Fruit fly (Drosophila melanogaster) whole organism, embryonic: ENCODE data around the gene Sas-4.

ENCODE experiments used
- ATbp ChIP-seq: fragments of 200-800 bp; sonication (Bioruptor generic); optimal IDR thresholded peaks from 2 replicates; lab custom pipeline; 2017; ENCODE audit warnings: missing biosample characterization, mild to moderate bottlenecking, missing genetic modification characterization, missing genetic modification reagents
- Abd-B ChIP-seq: fragments of 200-800 bp; sonication (Bioruptor generic); optimal IDR thresholded peaks from 2 replicates; lab custom pipeline; 2018; ENCODE audit warnings: missing biosample characterization, mild to moderate bottlenecking, missing genetic modification characterization, moderate library complexity
- CG12236 ChIP-seq: fragments of 200-800 bp; sonication (Bioruptor generic); optimal IDR thresholded peaks from 2 replicates; lab custom pipeline; 2016; ENCODE audit warnings: missing biosample characterization, missing genetic modification characterization
- CG12942 ChIP-seq: fragments of 200-800 bp; sonication (Bioruptor generic); optimal IDR thresholded peaks from 3 replicates; lab custom pipeline; 2016; ENCODE audit warnings: missing biosample characterization, missing genetic modification characterization
- CG14050 ChIP-seq: fragments of 200-800 bp; sonication (Bioruptor generic); IDR thresholded peaks from 3 replicates; pipeline ENCODE4 v1.3.6; 2022; ENCODE audit warnings: missing biosample characterization, missing genetic modification characterization
- CG14667 ChIP-seq: fragments of 200-800 bp; sonication (Bioruptor generic); IDR thresholded peaks from 2 replicates; pipeline ENCODE4 v1.3.6; 2022; ENCODE audit warnings: missing biosample characterization, missing genetic modification characterization
- CG1647 ChIP-seq: fragments of 200-800 bp; sonication (Bioruptor generic); optimal IDR thresholded peaks from 3 replicates; lab custom pipeline; 2016; ENCODE audit warnings: missing biosample characterization, missing genetic modification characterization
- CG2712 ChIP-seq: fragments of 200-800 bp; optimal IDR thresholded peaks from 3 replicates; lab custom pipeline; 2019; ENCODE audit warnings: missing biosample characterization, mild to moderate bottlenecking, missing genetic modification characterization, moderate library complexity
- CG3163 ChIP-seq: fragments of 200-800 bp; sonication (Bioruptor generic); optimal IDR thresholded peaks from 3 replicates; lab custom pipeline; 2016; ENCODE audit warnings: missing biosample characterization, missing genetic modification characterization
- CG34376 ChIP-seq: fragments of 200-800 bp; sonication (Bioruptor generic); optimal IDR thresholded peaks from 2 replicates; lab custom pipeline; 2018; ENCODE audit warnings: missing biosample characterization, mild to moderate bottlenecking, missing genetic modification characterization
- CG7357 ChIP-seq: fragments of 200-800 bp; sonication (Bioruptor generic); IDR thresholded peaks from 3 replicates; pipeline ENCODE4 v1.3.6; 2022; ENCODE audit warnings: missing biosample characterization, missing genetic modification characterization
- CG7745 ChIP-seq: fragments of 200-800 bp; sonication (Bioruptor generic); optimal IDR thresholded peaks from 2 replicates; lab custom pipeline; 2018; ENCODE audit warnings: missing biosample characterization, mild to moderate bottlenecking, missing genetic modification characterization, moderate library complexity
- CG8290 ChIP-seq, 3 experiments: fragments of 200-800 bp; sonication (Bioruptor generic); optimal IDR thresholded peaks; 2 replicates each; lab custom pipeline; 2016 to 2019; ENCODE audit warnings: missing biosample characterization in 3 of 3, missing genetic modification characterization in 3 of 3, mild to moderate bottlenecking in 2 of 3, moderate library complexity in 1 of 3
- CG9215 ChIP-seq: fragments of 200-800 bp; sonication (Bioruptor generic); IDR thresholded peaks from 2 replicates; pipeline ENCODE4 v1.3.6; 2022; ENCODE audit warnings: missing biosample characterization, missing genetic modification characterization
- CG9932 ChIP-seq: fragments of 200-800 bp; sonication (Bioruptor generic); IDR thresholded peaks from 2 replicates; pipeline ENCODE4 v1.3.6; 2022; ENCODE audit warnings: missing biosample characterization, missing genetic modification characterization
- ERR ChIP-seq: fragments of 200-800 bp; sonication (Bioruptor generic); optimal IDR thresholded peaks from 2 replicates; lab custom pipeline; 2016; ENCODE audit warnings: missing biosample characterization, missing genetic modification characterization
- HLHmδ ChIP-seq: fragments of 200-800 bp; sonication (Bioruptor generic); optimal IDR thresholded peaks from 2 replicates; lab custom pipeline; 2018; ENCODE audit warnings: missing biosample characterization, mild to moderate bottlenecking, missing genetic modification characterization, moderate library complexity
- Kr ChIP-seq: fragments of 200-800 bp; sonication (Bioruptor generic); optimal IDR thresholded peaks from 2 replicates; lab custom pipeline; 2017; ENCODE audit warnings: missing biosample characterization, mild to moderate bottlenecking, missing genetic modification characterization
- MBD-R2 ChIP-seq: fragments of 200-800 bp; sonication (Bioruptor generic); IDR thresholded peaks from 2 replicates; pipeline ENCODE4 v1.3.6; 2022; ENCODE audit warnings: missing biosample characterization, missing genetic modification characterization
- Myb ChIP-seq: fragments of 200-800 bp; sonication (Bioruptor generic); optimal IDR thresholded peaks from 2 replicates; lab custom pipeline; 2016; ENCODE audit warnings: missing biosample characterization, missing genetic modification characterization
- NC2β ChIP-seq: fragments of 200-800 bp; sonication (Bioruptor generic); optimal IDR thresholded peaks from 2 replicates; lab custom pipeline; 2016; ENCODE audit warnings: missing biosample characterization, missing genetic modification characterization
- NK7.1 ChIP-seq: fragments of 200-800 bp; sonication (Bioruptor generic); optimal IDR thresholded peaks from 3 replicates; lab custom pipeline; 2016; ENCODE audit warnings: missing biosample characterization, missing genetic modification characterization
- Nf-YA ChIP-seq: fragments of 200-800 bp; sonication (Bioruptor generic); IDR thresholded peaks from 2 replicates; pipeline ENCODE4 v1.3.6; 2022; ENCODE audit warnings: missing biosample characterization, missing genetic modification characterization
- Opbp ChIP-seq: fragments of 200-800 bp; sonication (Bioruptor generic); IDR thresholded peaks from 3 replicates; pipeline ENCODE4 v1.3.6; 2022; ENCODE audit warnings: missing biosample characterization, missing genetic modification characterization; ENCODE audit not compliant: partially characterized antibody
- Pdp1 ChIP-seq, 2 experiments: fragments of 200-800 bp; sonication (Bioruptor generic); optimal IDR thresholded peaks; 3 replicates each; lab custom pipeline; 2016; ENCODE audit warnings: missing biosample characterization in 2 of 2, missing genetic modification characterization in 2 of 2, mild to moderate bottlenecking in 1 of 2, moderate library complexity in 1 of 2
- Ptx1 ChIP-seq: fragments of 200-800 bp; sonication (Bioruptor generic); IDR thresholded peaks from 2 replicates; pipeline ENCODE4 v1.3.6; 2022; ENCODE audit warnings: missing biosample characterization, missing genetic modification characterization
- Ravus ChIP-seq: fragments of 200-800 bp; sonication (Bioruptor generic); IDR thresholded peaks from 2 replicates; pipeline ENCODE4 v1.3.6; 2022; ENCODE audit warnings: missing biosample characterization, missing genetic modification characterization
- Sry-β ChIP-seq: fragments of 200-800 bp; sonication (Bioruptor generic); optimal IDR thresholded peaks from 2 replicates; lab custom pipeline; 2018; ENCODE audit warnings: missing biosample characterization, mild to moderate bottlenecking, missing genetic modification characterization, moderate library complexity
- Trl ChIP-seq, 3 experiments: fragments of >200 bp in 2 of 3; fragments of 200-800 bp in 1 of 3; sonication (Bioruptor generic) in 1 of 3; optimal IDR thresholded peaks; 2 replicates in 1 of 3; 3 replicates in 2 of 3; lab custom pipeline; 2016 to 2017; ENCODE audit warnings: missing biosample characterization in 1 of 3, missing genetic modification characterization in 1 of 3
- bcd ChIP-seq: fragments of 200-800 bp; sonication (Bioruptor generic); optimal IDR thresholded peaks from 2 replicates; lab custom pipeline; 2017; ENCODE audit warnings: missing biosample characterization, mild to moderate bottlenecking, missing genetic modification characterization
- caup ChIP-seq: fragments of 200-800 bp; sonication (Bioruptor generic); optimal IDR thresholded peaks from 3 replicates; lab custom pipeline; 2017; ENCODE audit warnings: missing biosample characterization, mild to moderate bottlenecking, missing genetic modification characterization, moderate library complexity; ENCODE audit not compliant: severe bottlenecking
- chm ChIP-seq: fragments of 200-800 bp; sonication (Bioruptor generic); IDR thresholded peaks from 2 replicates; pipeline ENCODE4 v1.3.6; 2022; ENCODE audit warnings: missing biosample characterization, missing genetic modification characterization
- crp ChIP-seq, 2 experiments: fragments of 200-800 bp; sonication (Bioruptor generic); optimal IDR thresholded peaks; 2 replicates in 1 of 2; 3 replicates in 1 of 2; lab custom pipeline; 2017; ENCODE audit warnings: missing biosample characterization in 2 of 2, missing genetic modification characterization in 2 of 2, mild to moderate bottlenecking in 1 of 2, moderate library complexity in 1 of 2
- dan ChIP-seq: fragments of 200-800 bp; sonication (Bioruptor generic); IDR thresholded peaks from 2 replicates; pipeline ENCODE4 v1.3.6; 2022; ENCODE audit warnings: missing biosample characterization, missing genetic modification characterization
- dmrt99B ChIP-seq: fragments of 200-800 bp; sonication (Bioruptor generic); optimal IDR thresholded peaks from 2 replicates; lab custom pipeline; 2018; ENCODE audit warnings: missing biosample characterization, mild to moderate bottlenecking, missing genetic modification characterization, moderate library complexity
- emc ChIP-seq: fragments of 200-800 bp; sonication (Bioruptor generic); optimal IDR thresholded peaks from 2 replicates; lab custom pipeline; 2016; ENCODE audit warnings: missing biosample characterization, missing genetic modification characterization
- fru ChIP-seq: fragments of >200 bp; optimal IDR thresholded peaks from 2 replicates; lab custom pipeline; 2017
- hbn ChIP-seq: fragments of 200-800 bp; sonication (Bioruptor generic); IDR thresholded peaks from 2 replicates; pipeline ENCODE4 v1.3.6; 2022; ENCODE audit warnings: missing biosample characterization, missing genetic modification characterization; ENCODE audit not compliant: partially characterized antibody
- klu ChIP-seq: fragments of 200-800 bp; sonication (Bioruptor generic); IDR thresholded peaks from 2 replicates; pipeline ENCODE4 v1.3.6; 2022; ENCODE audit warnings: missing biosample characterization, missing genetic modification characterization
- lab ChIP-seq: fragments of 200-800 bp; sonication (Bioruptor generic); optimal IDR thresholded peaks from 3 replicates; lab custom pipeline; 2017; ENCODE audit warnings: missing biosample characterization, missing genetic modification characterization, mild to moderate bottlenecking, moderate library complexity, missing genetic modification reagents
- nerfin-2 ChIP-seq: fragments of 200-800 bp; sonication (Bioruptor generic); IDR thresholded peaks from 2 replicates; pipeline ENCODE4 v1.3.6; 2022; ENCODE audit warnings: missing biosample characterization, missing genetic modification characterization; ENCODE audit not compliant: partially characterized antibody
- pfk ChIP-seq: fragments of 200-800 bp; sonication (Bioruptor generic); optimal IDR thresholded peaks from 2 replicates; lab custom pipeline; 2018; ENCODE audit warnings: missing biosample characterization, mild to moderate bottlenecking, missing genetic modification characterization, moderate library complexity
- pho ChIP-seq: fragments of 200-800 bp; sonication (Bioruptor generic); optimal IDR thresholded peaks from 2 replicates; lab custom pipeline; 2016; ENCODE audit warnings: missing biosample characterization, missing genetic modification characterization
- phol ChIP-seq: fragments of 200-800 bp; sonication (Bioruptor generic); optimal IDR thresholded peaks from 3 replicates; lab custom pipeline; 2018; ENCODE audit warnings: missing biosample characterization, mild to moderate bottlenecking, missing genetic modification characterization, moderate library complexity
- sc ChIP-seq, 3 experiments: fragments of >200 bp in 2 of 3; fragments of 200-800 bp in 1 of 3; sonication (Bioruptor generic) in 1 of 3; optimal IDR thresholded peaks; 2 replicates in 2 of 3; 3 replicates in 1 of 3; lab custom pipeline; 2017; ENCODE audit warnings: mild to moderate bottlenecking in 1 of 3, missing biosample characterization in 1 of 3, missing genetic modification characterization in 1 of 3, missing genetic modification reagents in 1 of 3
- tio ChIP-seq: fragments of 200-800 bp; sonication (Bioruptor generic); optimal IDR thresholded peaks from 2 replicates; lab custom pipeline; 2017; ENCODE audit warnings: missing biosample characterization, missing genetic modification characterization, inconsistent platforms
- tna ChIP-seq: fragments of 200-800 bp; sonication (Bioruptor generic); IDR thresholded peaks from 2 replicates; pipeline ENCODE4 v1.3.6; 2022; ENCODE audit warnings: missing biosample characterization, missing genetic modification characterization; ENCODE audit not compliant: partially characterized antibody
- yki ChIP-seq: fragments of >200 bp; optimal IDR thresholded peaks from 3 replicates; lab custom pipeline; 2018

The Sas-4 gene

DNA sequence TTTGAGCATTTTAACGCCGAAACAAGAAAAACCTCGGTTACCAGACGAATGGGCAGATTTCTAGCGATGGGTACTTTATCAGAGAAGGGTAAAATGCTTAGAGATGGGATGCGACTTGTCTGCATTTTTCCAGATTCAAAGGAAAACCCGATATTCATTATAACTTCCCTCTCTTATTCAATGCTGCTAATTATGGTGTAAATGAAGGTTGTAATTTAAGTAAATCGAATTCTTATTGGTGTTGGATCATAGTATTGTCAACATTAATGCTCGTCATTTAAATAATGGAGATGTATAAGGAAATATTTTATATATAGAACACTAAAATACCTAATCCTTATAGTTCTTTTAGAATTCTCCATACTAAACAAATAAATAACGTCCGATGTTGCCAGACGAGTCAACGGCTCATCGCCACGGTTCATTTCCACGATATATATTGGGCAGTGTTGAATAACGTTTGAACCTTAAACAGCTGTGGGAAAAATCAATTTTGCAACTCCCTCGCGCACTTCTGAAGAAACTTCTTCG lies 27.0 kb upstream of the Sas-4 start, which contains the start of the genes Alh and CG10098 (continued):
- peak; percentile 79 for TF ChIP-seq lab
- TF ChIP-seq CG12942 (GFP tag; lab: Kevin White, UChicago) = peak; percentile 89
- no peak for TF ChIP-seq HLHmδ
- peak; percentile 65; the same call in 1 of the 2 replicates for TF ChIP-seq klu
- peak; percentile 87 for TF ChIP-seq Ptx1 (GFP tag; lab: Robert Waterston, UW)
- peak; percentile 70 for TF ChIP-seq NC2β (GFP tag; lab: Kevin White, UChicago)
- TF ChIP-seq emc = peak; percentile 69
- peak; percentile 75 for TF ChIP-seq MBD-R2 (GFP tag; lab: Robert Waterston, UW)
- TF ChIP-seq phol (tag; lab: Kevin White, UChicago) = peak; percentile 90
- TF ChIP-seq CG8290 (GFP tag; optimal IDR thresholded peaks at IDR 0.05; lab: Kevin White, UChicago) = peak; percentile 70
- TF ChIP-seq CG8290 (tag; optimal IDR thresholded peaks at IDR 0.05; lab: Kevin White, UChicago) = peak; percentile 46 to 69
- peak; percentile 6 for TF ChIP-seq Sry-β (GFP tag; lab: Kevin White, UChicago)
- TF ChIP-seq CG1647 (GFP tag; lab: Kevin White, UChicago) = peak; percentile 87
- peak; percentile 89 for TF ChIP-seq pho (GFP tag; lab: Kevin White, UChicago)
- peak; percentile 34 for TF ChIP-seq ATbp (GFP tag; lab: Kevin White, UChicago)
- peak; percentile 83 to 94 for TF ChIP-seq crp (GFP tag; optimal IDR thresholded peaks at IDR 0.05; lab: Kevin White, UChicago)
- peak; percentile 79 for TF ChIP-seq Opbp (GFP tag; lab: Robert Waterston, UW)
- peak; percentile 50; the same call in 1 of the 2 replicates for TF ChIP-seq hbn (GFP tag; lab: Robert Waterston, UW)
- no peak for TF ChIP-seq Trl (optimal IDR thresholded peaks at IDR 0.05; lab: Kevin White, UChicago)
- TF ChIP-seq Trl (GFP tag; optimal IDR thresholded peaks at IDR 0.05; lab: Kevin White, UChicago) = peak; percentile 79
- TF ChIP-seq CG14667 = peak; percentile 80
- TF ChIP-seq CG7745 (tag; lab: Kevin White, UChicago) = no peak
- TF ChIP-seq Abd-B (GFP tag; lab: Kevin White, UChicago) = peak; percentile 85
- peak; percentile 76 for TF ChIP-seq Myb (GFP tag; lab: Kevin White, UChicago)
- TF ChIP-seq CG7357 (GFP tag; lab: Robert Waterston, UW) = peak; percentile 66
- TF ChIP-seq CG9215 = peak; percentile 89
- TF ChIP-seq CG9932 = peak; percentile 94
- TF ChIP-seq Nf-YA = no peak
- TF ChIP-seq NK7.1 (GFP tag; lab: Kevin White, UChicago) = peak; percentile 58
- TF ChIP-seq bcd (GFP tag; lab: Kevin White, UChicago) = peak; percentile 79
- peak; percentile 22; the same call in 1 of the 2 replicates for TF ChIP-seq tna (GFP tag; lab: Robert Waterston, UW)
- peak; percentile 52 for TF ChIP-seq Ravus
- TF ChIP-seq yki (lab: Kevin White, UChicago) = no peak
- TF ChIP-seq dmrt99B = peak; percentile 70
- TF ChIP-seq nerfin-2 (GFP tag; lab: Robert Waterston, UW) = peak; percentile 44; the same call in 1 of the 2 replicates
- peak; percentile 83 to 91 for TF ChIP-seq Pdp1 (GFP tag; optimal IDR thresholded peaks at IDR 0.05; lab: Kevin White, UChicago)
- no peak for TF ChIP-seq dan (GFP tag; lab: Robert Waterston, UW)
- TF ChIP-seq Kr (GFP tag; lab: Kevin White, UChicago) = no peak
- TF ChIP-seq CG3163 (GFP tag; lab: Kevin White, UChicago) = peak; percentile 41
- TF ChIP-seq CG34376 = peak; percentile 48
- peak; percentile 48; the same call in 2 of the 3 replicates for TF ChIP-seq CG14050 (GFP tag; lab: Robert Waterston, UW)
- TF ChIP-seq sc (optimal IDR thresholded peaks at IDR 0.05; lab: Kevin White, UChicago) = no peak
- peak; percentile 49 for TF ChIP-seq sc (GFP tag; optimal IDR thresholded peaks at IDR 0.05; lab: Kevin White, UChicago)
- no peak for TF ChIP-seq fru (lab: Kevin White, UChicago)
- TF ChIP-seq tio (GFP tag; lab: Kevin White, UChicago) = peak; percentile 89
- peak; percentile 44 for TF ChIP-seq caup (GFP tag; lab: Kevin White, UChicago)
- peak; percentile 85 for TF ChIP-seq CG2712
- TF ChIP-seq CG12236 (GFP tag; lab: Kevin White, UChicago) = peak; percentile 46
- TF ChIP-seq ERR (GFP tag; lab: Kevin White, UChicago) = peak; percentile 69
- no peak for TF ChIP-seq pfk
- no peak; the same call in 1 of the 2 replicates for TF ChIP-seq chm (GFP tag; lab: Robert Waterston, UW)
